Worm (Caenorhabditis elegans) whole organism, L2 larva: Measurements from ENCODE around the gene prde-1.

ENCODE experiments used
- ama-1 ChIP-seq: fragments of 150-350 bp; optimal IDR thresholded peaks from 2 replicates; lab custom pipeline; 2018; ENCODE audit warnings: inconsistent platforms
- egl-27 ChIP-seq: sonication (generic microtip); optimal IDR thresholded peaks from 3 replicates; lab custom pipeline; 2017; ENCODE audit warnings: missing biosample characterization, missing genetic modification reagents, missing genetic modification characterization
- lin-13 ChIP-seq: fragments of 150-350 bp; optimal IDR thresholded peaks from 2 replicates; lab custom pipeline; 2014; ENCODE audit warnings: missing biosample characterization, missing genetic modification reagents, missing genetic modification characterization
- mbf-1 ChIP-seq: sonication (generic microtip); optimal IDR thresholded peaks from 2 replicates; lab custom pipeline; 2017; ENCODE audit warnings: missing biosample characterization, missing genetic modification characterization
- mdl-1 ChIP-seq, 2 experiments: fragments of 150-350 bp in 1 of 2; sonication (generic microtip) in 1 of 2; optimal IDR thresholded peaks; 2 replicates each; lab custom pipeline; 2017; ENCODE audit warnings: missing biosample characterization in 2 of 2, missing genetic modification characterization in 2 of 2
- nhr-11 ChIP-seq: fragments of 150-350 bp; optimal IDR thresholded peaks from 2 replicates; lab custom pipeline; 2014; ENCODE audit warnings: missing biosample characterization, missing genetic modification characterization
- nhr-12 ChIP-seq: fragments of 150-350 bp; optimal IDR thresholded peaks from 2 replicates; lab custom pipeline; 2014; ENCODE audit warnings: missing biosample characterization, missing genetic modification characterization
- nhr-25 ChIP-seq: fragments of 150-350 bp; sonication (generic microtip); optimal IDR thresholded peaks from 3 replicates; lab custom pipeline; 2014; ENCODE audit warnings: missing biosample characterization, missing genetic modification characterization
- nhr-6 ChIP-seq: fragments of 150-350 bp; optimal IDR thresholded peaks from 2 replicates; lab custom pipeline; 2014; ENCODE audit warnings: missing biosample characterization, missing genetic modification characterization

DNA sequence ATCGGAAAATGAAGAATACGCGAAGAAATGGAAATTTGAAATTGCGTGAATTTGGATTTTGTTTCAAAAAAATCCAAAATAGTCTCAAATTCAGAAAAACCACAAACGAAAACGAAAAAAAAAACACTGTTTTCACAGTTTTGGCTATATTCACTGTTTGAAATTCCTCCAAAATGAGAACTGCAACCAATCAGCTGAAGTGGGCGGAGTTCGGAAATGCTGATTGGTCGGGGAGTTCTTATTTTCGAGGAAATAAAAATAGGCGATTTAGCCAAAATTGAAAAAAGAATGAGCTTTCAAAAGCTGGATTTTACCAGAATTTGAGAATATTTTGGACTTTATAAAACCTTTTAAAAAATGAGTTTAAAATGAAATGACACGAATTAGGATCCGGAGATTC lies 6.9 kb downstream of the prde-1 start, which contains the start of gene glb-14:
- TF ChIP-seq egl-27 (tag; lab: Kevin White, UChicago) (no peak), mdl-1 (tag; optimal IDR thresholded peaks at IDR 0.05; lab: Kevin White, UChicago) (no peak), nhr-12 (tag; lab: Kevin White, UChicago) (no peak), ama-1 (no peak), nhr-11 (tag; lab: Kevin White, UChicago) (no peak), mbf-1 (tag; lab: Kevin White, UChicago) (no peak), nhr-25 (tag; lab: Kevin White, UChicago) (no peak), lin-13 (GFP tag; lab: Kevin White, UChicago) (no peak), nhr-6 (tag; lab: Kevin White, UChicago) (no peak)
